Worm (Caenorhabditis elegans): Measurements from ENCODE around the gene F45D11.5.

The F45D11.5 gene

ce11 chrII:1049849-1050248, 48.3 kb downstream of the F45D11.5 start, which contains the start of gene fbxb-40:
Gene fbxb-40 (minus strand): TSS chrII:1049949.
- TF ChIP-seq ttx-3 (tag; optimal IDR thresholded peaks at IDR 0.05) (no peak), nhr-11 (tag; optimal IDR thresholded peaks at IDR 0.05) (no peak), pha-4 (tag; optimal IDR thresholded peaks at IDR 0.05) (no peak), ceh-18 (tag; optimal IDR thresholded peaks at IDR 0.05) (no peak), tbx-2 (tag; optimal IDR thresholded peaks at IDR 0.05) (no peak), ztf-16 (tag; optimal IDR thresholded peaks at IDR 0.05) (no peak), ceh-14 (tag; optimal IDR thresholded peaks at IDR 0.05) (no peak), Y22D7AL.16 (tag; optimal IDR thresholded peaks at IDR 0.05) (no peak), ahr-1 (tag; optimal IDR thresholded peaks at IDR 0.05) (no peak), syd-9 (tag; optimal IDR thresholded peaks at IDR 0.05) (no peak), K02D7.2 (tag; optimal IDR thresholded peaks at IDR 0.05) (no peak), odd-2 (tag; optimal IDR thresholded peaks at IDR 0.05) (no peak), rnt-1 (tag; optimal IDR thresholded peaks at IDR 0.05) (no peak), F13H6.1 (tag; optimal IDR thresholded peaks at IDR 0.05) (no peak), pqm-1 (tag; optimal IDR thresholded peaks at IDR 0.05) (no peak), zip-5 (tag; optimal IDR thresholded peaks at IDR 0.05) (no peak), unc-3 (GFP tag; conservative IDR thresholded peaks at IDR 0.05) (no peak), unc-3 (tag; optimal IDR thresholded peaks at IDR 0.05) (no peak)

Measured in whole organism, late embryonic.